Worm (Caenorhabditis elegans): ENCODE results near the gene K04E7.1.
A peak's percentile ranks its signal among the peaks of the same experiment; 100 is the strongest.

DNA sequence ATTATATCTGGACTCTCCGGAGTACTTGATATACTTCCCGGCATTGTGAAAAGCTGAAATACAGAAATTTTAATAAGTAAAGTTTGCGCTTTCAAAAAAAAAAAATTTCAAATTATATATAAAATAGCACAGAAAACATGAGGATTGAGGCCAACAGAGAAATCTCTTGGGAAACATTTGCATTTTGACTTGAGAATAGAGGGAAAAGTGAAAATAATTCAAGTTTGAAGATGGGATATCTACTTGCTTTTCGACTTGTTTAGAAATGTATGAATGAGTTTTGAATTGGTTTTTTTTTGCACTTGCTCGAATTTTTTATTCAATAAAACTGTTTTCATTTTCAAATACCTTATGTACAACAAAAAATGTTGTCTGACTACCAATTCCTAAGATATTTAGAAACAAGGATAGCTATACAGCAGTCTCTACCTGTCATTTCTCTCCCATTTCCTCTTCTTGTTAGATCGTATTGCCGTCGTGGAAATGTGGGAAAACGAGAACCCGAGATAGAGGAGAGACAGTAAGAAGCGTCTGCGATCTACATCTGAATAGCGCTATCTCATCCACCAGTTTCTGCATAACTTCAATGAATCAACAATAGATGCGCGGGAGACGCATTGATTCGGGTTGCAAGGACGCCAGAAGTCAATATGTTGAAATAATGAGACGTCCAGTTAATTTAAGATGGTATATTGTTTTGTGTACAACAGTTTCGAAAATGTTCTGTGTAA, 45.3 kb upstream of the K04E7.1 start, which contains the start of gene T22E5.6:
- TF ChIP-seq snpc-4 (tag; optimal IDR thresholded peaks at IDR 0.05), result no peak
- TF ChIP-seq elt-1 (tag; optimal IDR thresholded peaks at IDR 0.05; ENCODE audit: borderline replicate concordance, insufficient read depth), result no peak
- no peak for TF ChIP-seq mep-1 (tag; optimal IDR thresholded peaks at IDR 0.05)
- no peak for TF ChIP-seq nhr-12 (tag; optimal IDR thresholded peaks at IDR 0.05)
- TF ChIP-seq unc-39 (tag; optimal IDR thresholded peaks at IDR 0.05), result no peak
- no peak for TF ChIP-seq lsy-2 (tag; optimal IDR thresholded peaks at IDR 0.05)
- no peak for TF ChIP-seq ceh-39 (tag; optimal IDR thresholded peaks at IDR 0.05)
- TF ChIP-seq elt-3 (tag; optimal IDR thresholded peaks at IDR 0.05), result no peak
- peak; percentile 7 for TF ChIP-seq ham-2 (GFP tag; optimal IDR thresholded peaks at IDR 0.05)
- no peak for TF ChIP-seq ztf-11 (tag; optimal IDR thresholded peaks at IDR 0.05)
- no peak for TF ChIP-seq lin-13 (tag; optimal IDR thresholded peaks at IDR 0.05)
- TF ChIP-seq unc-62 (GFP tag; optimal IDR thresholded peaks at IDR 0.05), result no peak

Data from whole organism, mixed stage, embryonic.